Fruit fly (Drosophila melanogaster) ovary, adult (tissue): ENCODE data around the gene Rad9.

Experiments
- CG17801 ChIP-seq: fragments of 200-800 bp; optimal IDR thresholded peaks from 2 replicates; lab custom pipeline; 2019; ENCODE audit warnings: missing biosample characterization, mild to moderate bottlenecking, missing genetic modification characterization, moderate library complexity; ENCODE audit not compliant: partially characterized antibody

Gene Rad9

dm6 chr3L:18845833-18846232, 26.5 kb downstream of the Rad9 start:
- TF ChIP-seq CG17801 (GFP tag; lab: Kevin White, UChicago), result no peak

- TF ChIP-seq CG17801 (GFP tag; lab: Kevin White, UChicago), result no peak
These were observed 30.1 kb downstream of the Rad9 start for dm6 chr3L:18842236-18842635.

dm6 chr3L:18841269-18841668, 31.1 kb downstream of the Rad9 start:
- TF ChIP-seq CG17801 (GFP tag; lab: Kevin White, UChicago), result peak; percentile 18

dm6 chr3L:18840370-18841007, 31.9 kb downstream of the Rad9 start:
- peak; percentile 66 for TF ChIP-seq CG17801 (GFP tag; lab: Kevin White, UChicago)

dm6 chr3L:18839996-18840369, 32.4 kb downstream of the Rad9 start:
- no peak for TF ChIP-seq CG17801 (GFP tag; lab: Kevin White, UChicago)

- no peak for TF ChIP-seq CG17801 (GFP tag; lab: Kevin White, UChicago)
These were observed 34.6 kb downstream of the Rad9 start for dm6 chr3L:18837707-18838244.

- TF ChIP-seq CG17801 (GFP tag; lab: Kevin White, UChicago), result no peak
These were observed 35.7 kb downstream of the Rad9 start for dm6 chr3L:18836658-18837057.

dm6 chr3L:18834924-18835323, 37.4 kb downstream of the Rad9 start:
- no peak for TF ChIP-seq CG17801 (GFP tag; lab: Kevin White, UChicago)

dm6 chr3L:18833234-18833633, 39.1 kb downstream of the Rad9 start:
- peak; percentile 9 for TF ChIP-seq CG17801 (GFP tag; lab: Kevin White, UChicago)

- no peak for TF ChIP-seq CG17801 (GFP tag; lab: Kevin White, UChicago)
These were observed 39.6 kb downstream of the Rad9 start for dm6 chr3L:18832708-18833107.

- TF ChIP-seq CG17801 (GFP tag; lab: Kevin White, UChicago), result no peak
These were observed 40.2 kb downstream of the Rad9 start for dm6 chr3L:18832195-18832594.

- TF ChIP-seq CG17801 (GFP tag; lab: Kevin White, UChicago), result no peak
These were observed 44.0 kb downstream of the Rad9 start for dm6 chr3L:18828318-18828717.

dm6 chr3L:18825993-18826392, 46.4 kb downstream of the Rad9 start:
- no peak for TF ChIP-seq CG17801 (GFP tag; lab: Kevin White, UChicago)

- no peak for TF ChIP-seq CG17801 (GFP tag; lab: Kevin White, UChicago)
These were observed 47.5 kb downstream of the Rad9 start for dm6 chr3L:18824851-18825250.

- TF ChIP-seq CG17801 (GFP tag; lab: Kevin White, UChicago), result no peak
These were observed 48.3 kb downstream of the Rad9 start for dm6 chr3L:18823870-18824561.

dm6 chr3L:18823221-18823514, 49.2 kb downstream of the Rad9 start:
- no peak for TF ChIP-seq CG17801 (GFP tag; lab: Kevin White, UChicago)
